Worm (Caenorhabditis elegans) whole organism, L2 larva: ENCODE data around the gene K04E7.1.

Experiments
- ZK546.5 ChIP-seq: sonication (generic microtip); optimal IDR thresholded peaks from 2 replicates; lab custom pipeline; 2017; ENCODE audit warnings: missing biosample characterization, missing genetic modification characterization
- blmp-1 ChIP-seq: sonication (generic microtip); optimal IDR thresholded peaks from 2 replicates; lab custom pipeline; 2017; ENCODE audit warnings: missing genetic modification characterization, mild to moderate bottlenecking, missing compliant biosample characterization, antibody characterized with exemption, moderate library complexity; ENCODE audit not compliant: insufficient read depth
- egl-27 ChIP-seq: sonication (generic microtip); optimal IDR thresholded peaks from 3 replicates; lab custom pipeline; 2017; ENCODE audit warnings: missing biosample characterization, missing genetic modification reagents, missing genetic modification characterization
- fos-1 ChIP-seq: fragments of 150-350 bp; optimal IDR thresholded peaks from 2 replicates; lab custom pipeline; 2014; ENCODE audit warnings: missing biosample characterization, missing genetic modification characterization
- lin-13 ChIP-seq: fragments of 150-350 bp; optimal IDR thresholded peaks from 2 replicates; lab custom pipeline; 2014; ENCODE audit warnings: missing biosample characterization, missing genetic modification reagents, missing genetic modification characterization
- mdl-1 ChIP-seq, 2 experiments: fragments of 150-350 bp in 1 of 2; sonication (generic microtip) in 1 of 2; optimal IDR thresholded peaks; 2 replicates each; lab custom pipeline; 2017; ENCODE audit warnings: missing biosample characterization in 2 of 2, missing genetic modification characterization in 2 of 2
- nhr-23 ChIP-seq: fragments of 150-350 bp; optimal IDR thresholded peaks from 2 replicates; lab custom pipeline; 2014; ENCODE audit warnings: missing biosample characterization, missing genetic modification reagents, missing genetic modification characterization
- nhr-237 ChIP-seq: fragments of 150-350 bp; optimal IDR thresholded peaks from 2 replicates; lab custom pipeline; 2014; ENCODE audit warnings: missing biosample characterization, missing genetic modification characterization
- zag-1 ChIP-seq: fragments of 150-350 bp; optimal IDR thresholded peaks from 2 replicates; lab custom pipeline; 2014; ENCODE audit warnings: missing biosample characterization, missing genetic modification characterization
- ztf-4 ChIP-seq: fragments of 150-350 bp; optimal IDR thresholded peaks from 2 replicates; lab custom pipeline; 2014; ENCODE audit warnings: missing biosample characterization, missing genetic modification characterization

DNA sequence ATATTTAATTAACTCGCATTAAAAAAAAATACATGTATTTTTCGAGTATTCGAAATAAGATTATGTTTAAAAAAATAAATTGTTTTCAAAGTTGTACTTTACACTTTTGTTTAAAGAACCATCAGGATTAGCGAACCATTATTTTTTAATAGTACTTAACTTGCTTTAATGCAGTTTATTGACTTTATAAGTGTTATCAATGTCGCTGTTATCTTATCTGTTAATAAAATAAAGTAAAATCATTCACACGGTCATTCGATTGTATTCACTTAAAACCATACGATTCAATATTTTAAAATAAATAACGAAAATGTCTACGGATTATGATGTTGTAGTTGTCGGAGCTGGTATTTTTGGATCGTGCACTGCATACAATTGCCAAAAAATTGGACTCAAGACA, 14.7 kb downstream of the K04E7.1 start, which contains the start of gene C15B12.1:
- no peak for TF ChIP-seq blmp-1 (tag; lab: Kevin White, UChicago)
- peak; percentile 17 for TF ChIP-seq fos-1
- TF ChIP-seq nhr-237 (tag; lab: Kevin White, UChicago) = no peak
- no peak for TF ChIP-seq egl-27 (tag; lab: Kevin White, UChicago)
- TF ChIP-seq ZK546.5 (tag; lab: Kevin White, UChicago) = no peak
- TF ChIP-seq ztf-4 (tag; lab: Kevin White, UChicago) = no peak
- TF ChIP-seq zag-1 (tag; lab: Kevin White, UChicago) = no peak
- TF ChIP-seq nhr-23 (tag; lab: Kevin White, UChicago) = no peak
- TF ChIP-seq lin-13 (GFP tag; lab: Kevin White, UChicago) = no peak
- TF ChIP-seq mdl-1 (tag; optimal IDR thresholded peaks at IDR 0.05; lab: Kevin White, UChicago) = no peak
